Worm (Caenorhabditis elegans) whole organism, midembryonic: ENCODE data around the gene swt-5.

Experiments used
- T22C8.4 ChIP-seq: fragments of 200-800 bp; sonication (Bioruptor generic); IDR thresholded peaks from 2 replicates; pipeline ENCODE4 v1.3.6; 2022; ENCODE audit warnings: missing genetic modification characterization, missing compliant biosample characterization
- cog-1 ChIP-seq: sonication (generic microtip); optimal IDR thresholded peaks from 2 replicates; lab custom pipeline; 2016; ENCODE audit warnings: missing genetic modification characterization, missing compliant biosample characterization
- flt-1 ChIP-seq: fragments of 200-800 bp; sonication (Bioruptor generic); IDR thresholded peaks from 2 replicates; pipeline ENCODE4 v1.3.6; 2022; ENCODE audit warnings: missing genetic modification characterization, missing compliant biosample characterization
- klf-2 ChIP-seq: fragments of 200-800 bp; sonication (Bioruptor generic); conservative IDR thresholded peaks from 2 replicates; pipeline ENCODE4 v1.3.6; 2022; ENCODE audit warnings: missing genetic modification reagents, missing genetic modification characterization, missing compliant biosample characterization
- med-1 ChIP-seq: sonication (generic microtip); optimal IDR thresholded peaks from 2 replicates; lab custom pipeline; 2017; ENCODE audit warnings: missing genetic modification characterization, mild to moderate bottlenecking, missing compliant biosample characterization, antibody characterized with exemption, missing genetic modification reagents; ENCODE audit not compliant: insufficient read depth
- ref-1 ChIP-seq: fragments of 200-800 bp; sonication (Bioruptor generic); conservative IDR thresholded peaks from 2 replicates; pipeline ENCODE4 v1.3.6; 2022; ENCODE audit warnings: missing genetic modification reagents, missing genetic modification characterization, missing compliant biosample characterization
- tab-1 ChIP-seq: fragments of 200-800 bp; sonication (Bioruptor generic); IDR thresholded peaks from 2 replicates; pipeline ENCODE4 v1.3.6; 2022; ENCODE audit warnings: missing genetic modification characterization, missing compliant biosample characterization
- ztf-23 ChIP-seq: fragments of 200-800 bp; sonication (Bioruptor generic); IDR thresholded peaks from 2 replicates; pipeline ENCODE4 v1.3.6; 2022; ENCODE audit warnings: missing genetic modification reagents, missing genetic modification characterization, missing compliant biosample characterization
- ztf-29 ChIP-seq: fragments of 200-800 bp; sonication (Bioruptor generic); IDR thresholded peaks from 2 replicates; pipeline ENCODE4 v1.3.6; 2022; ENCODE audit warnings: missing genetic modification reagents, missing genetic modification characterization, missing compliant biosample characterization

Gene swt-5

DNA sequence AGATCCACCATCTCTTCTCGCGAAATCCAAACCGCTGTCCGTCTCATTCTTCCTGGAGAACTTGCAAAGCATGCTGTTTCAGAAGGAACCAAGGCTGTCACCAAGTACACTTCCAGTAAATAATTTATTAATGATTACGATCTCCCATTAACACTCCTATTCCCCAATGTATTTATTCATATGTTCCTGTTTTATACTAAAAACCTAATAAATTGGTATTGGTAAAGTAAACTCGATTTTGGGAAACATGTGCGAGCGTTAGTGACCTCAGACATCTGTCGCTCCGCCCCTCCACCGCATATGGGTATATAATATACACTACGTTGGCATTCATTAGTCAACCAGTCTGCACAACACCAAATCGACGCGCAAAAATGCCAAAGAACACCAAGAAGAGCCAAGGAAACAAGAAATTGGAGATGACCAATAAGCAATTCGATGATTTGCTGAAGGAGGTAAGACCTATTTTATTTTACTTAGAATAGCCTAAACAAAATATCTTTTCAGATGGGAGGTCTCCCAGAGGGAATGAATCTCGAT, 44.9 kb downstream of the swt-5 start, which contains the start of gene C50F4.6:
Gene C50F4.6, plus strand, starts transcription at position 51 of the 540 bp plus-strand sequence.
- TF ChIP-seq T22C8.4 (GFP tag; lab: Robert Waterston, UW) (no peak), tab-1 (GFP tag; lab: Robert Waterston, UW) (no peak), med-1 (GFP tag; lab: Kevin White, UChicago) (no peak), cog-1 (tag; lab: Kevin White, UChicago) (no peak), ztf-29 (no peak), klf-2 (no peak)

DNA sequence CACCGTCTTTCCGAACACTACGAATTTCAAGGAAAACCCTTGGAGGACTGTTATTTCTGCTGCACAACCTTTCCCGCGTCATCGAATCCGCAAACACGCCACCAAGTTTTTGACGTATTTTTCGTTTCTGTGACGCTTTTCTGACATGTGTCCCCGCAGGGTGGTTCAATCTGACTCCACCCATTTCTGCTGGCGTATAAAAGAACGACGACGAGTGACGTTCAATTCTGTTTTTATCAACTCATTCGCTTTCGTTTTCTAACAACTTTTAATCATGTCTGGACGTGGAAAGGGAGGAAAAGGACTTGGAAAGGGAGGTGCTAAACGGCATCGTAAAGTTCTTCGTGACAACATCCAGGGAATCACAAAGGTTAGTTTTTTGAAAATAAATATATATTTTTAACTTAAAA, 45.7 kb downstream of the swt-5 start, which contains the start of gene his-37:
Gene his-37, plus strand, starts transcription at position 246 of the 410 bp plus-strand sequence.
- TF ChIP-seq ref-1 = no peak
- TF ChIP-seq ztf-23 (GFP tag; lab: Robert Waterston, UW) = peak; percentile 83
- TF ChIP-seq tab-1 (GFP tag; lab: Robert Waterston, UW) = peak; percentile 50; the same call in 1 of the 2 replicates
- peak; percentile 93 for TF ChIP-seq cog-1 (tag; lab: Kevin White, UChicago)
- peak; percentile 81 for TF ChIP-seq flt-1 (GFP tag; lab: Robert Waterston, UW)
- TF ChIP-seq klf-2 = no peak

DNA sequence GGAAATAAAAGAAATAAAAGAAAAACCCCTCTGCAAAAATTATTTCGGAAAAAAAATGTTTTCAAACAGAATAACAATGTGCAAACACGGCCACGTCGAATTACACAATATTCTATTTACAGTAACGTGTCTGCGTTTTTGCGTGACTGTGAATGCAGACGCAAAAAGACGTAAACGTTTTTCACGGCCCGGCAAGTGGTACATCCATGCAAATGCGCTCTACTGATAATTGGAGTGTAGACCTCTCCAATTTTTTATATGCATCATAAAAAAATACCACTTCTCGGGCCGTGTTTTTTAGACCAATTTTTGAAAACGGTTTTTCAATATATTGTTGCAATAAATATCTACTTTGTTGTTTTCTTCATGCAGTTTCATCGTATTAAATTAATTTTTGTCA, 48.3 kb downstream of the swt-5 start, which contains the start of gene nstp-10:
Gene nstp-10, minus strand, starts transcription at position 378 of the 400 bp plus-strand sequence.
- TF ChIP-seq cog-1 (tag; lab: Kevin White, UChicago) (peak; percentile 23), flt-1 (GFP tag; lab: Robert Waterston, UW) (no peak)

DNA sequence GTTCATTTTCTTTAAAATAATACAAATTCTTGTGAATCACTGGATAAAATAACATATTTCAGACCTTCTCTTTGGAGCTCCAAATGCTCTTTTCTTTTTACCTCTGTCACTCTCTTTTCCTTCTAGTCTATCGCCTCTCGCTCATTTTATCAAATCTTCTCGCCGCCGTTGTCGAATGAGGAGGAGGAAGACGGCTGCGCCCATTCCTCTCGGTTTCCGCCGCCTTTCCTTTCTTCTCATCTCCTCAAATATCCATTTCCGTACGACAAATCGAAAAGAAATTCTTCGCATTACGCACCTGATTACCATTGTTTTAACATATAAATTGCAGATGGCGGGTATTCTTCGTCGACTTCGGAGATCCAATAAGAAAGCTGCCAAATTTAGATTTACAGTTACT, 49.1 kb downstream of the swt-5 start, which contains the start of gene ehbp-1:
Gene ehbp-1, plus strand, starts transcription at position 332 of the 400 bp plus-strand sequence.
- no peak for TF ChIP-seq T22C8.4 (GFP tag; lab: Robert Waterston, UW)
- no peak for TF ChIP-seq ztf-29
- no peak for TF ChIP-seq tab-1 (GFP tag; lab: Robert Waterston, UW)
- no peak for TF ChIP-seq flt-1 (GFP tag; lab: Robert Waterston, UW)
- TF ChIP-seq cog-1 (tag; lab: Kevin White, UChicago) = no peak
- no peak for TF ChIP-seq med-1 (GFP tag; lab: Kevin White, UChicago)
- TF ChIP-seq ref-1 = no peak
- TF ChIP-seq klf-2 = no peak
- TF ChIP-seq ztf-23 (GFP tag; lab: Robert Waterston, UW) = no peak
